Worm (Caenorhabditis elegans): ENCODE measurements around the gene ZC449.4.

DNA sequence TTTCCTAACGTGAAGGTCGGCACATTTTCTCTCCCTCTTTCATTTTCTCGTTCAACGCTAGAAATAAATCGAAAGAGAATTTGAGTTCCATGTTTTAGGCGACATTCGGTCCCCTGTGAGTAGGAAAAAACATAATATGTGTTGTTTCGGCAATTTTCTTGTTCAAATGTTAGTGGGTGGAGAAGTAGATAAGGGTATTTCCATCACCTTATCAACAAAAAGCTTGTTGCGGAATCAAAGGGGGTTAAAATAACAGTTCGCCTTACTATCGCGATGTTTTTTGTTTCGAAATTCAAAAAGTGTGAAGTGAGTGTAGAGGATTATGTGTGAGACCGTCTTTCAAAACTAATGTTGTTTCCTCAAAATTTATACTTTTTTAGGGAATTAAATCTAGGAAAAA, 52.2 kb downstream of the ZC449.4 start:
- TF ChIP-seq nhr-12 (tag; optimal IDR thresholded peaks at IDR 0.05) (no peak), unc-62 (GFP tag; optimal IDR thresholded peaks at IDR 0.05) (no peak), nhr-237 (tag; optimal IDR thresholded peaks at IDR 0.05) (no peak), bed-3 (GFP tag; optimal IDR thresholded peaks at IDR 0.05) (no peak), unc-120 (tag; optimal IDR thresholded peaks at IDR 0.05; ENCODE audit: poor library complexity, severe bottlenecking) (no peak), pha-4 (tag; optimal IDR thresholded peaks at IDR 0.05) (no peak), nhr-76 (tag; optimal IDR thresholded peaks at IDR 0.05) (no peak), lsy-2 (tag; optimal IDR thresholded peaks at IDR 0.05) (no peak), lin-32 (GFP tag; optimal IDR thresholded peaks at IDR 0.05) (no peak), zip-8 (tag; optimal IDR thresholded peaks at IDR 0.05) (no peak), snpc-4 (tag; optimal IDR thresholded peaks at IDR 0.05) (no peak), sem-2 (GFP tag; optimal IDR thresholded peaks at IDR 0.05) (no peak), elt-1 (tag; optimal IDR thresholded peaks at IDR 0.05; ENCODE audit: borderline replicate concordance, insufficient read depth) (no peak)

Measured in whole organism, mixed stage, embryonic.